Fruit fly (Drosophila melanogaster) whole organism, prepupa: ENCODE data around the gene CCKLR-17D3.

Source experiments
- CG6276 ChIP-seq: fragments of 200-800 bp; sonication (Bioruptor generic); optimal IDR thresholded peaks from 2 replicates; lab custom pipeline; 2017; ENCODE audit warnings: missing biosample characterization, mild to moderate bottlenecking, missing genetic modification characterization
- Hr4 ChIP-seq: fragments of 200-800 bp; sonication (Bioruptor generic); optimal IDR thresholded peaks from 3 replicates; lab custom pipeline; 2016; ENCODE audit warnings: missing biosample characterization, missing genetic modification characterization
- Lpt ChIP-seq: fragments of 200-800 bp; sonication (Bioruptor generic); optimal IDR thresholded peaks from 3 replicates; lab custom pipeline; 2016; ENCODE audit warnings: missing biosample characterization, missing genetic modification characterization
- Sox102F ChIP-seq: fragments of 200-800 bp; sonication (Bioruptor generic); optimal IDR thresholded peaks from 2 replicates; lab custom pipeline; 2016; ENCODE audit warnings: missing biosample characterization, mild to moderate bottlenecking, missing genetic modification characterization
- achi ChIP-seq: fragments of 200-800 bp; sonication (Bioruptor generic); optimal IDR thresholded peaks from 3 replicates; lab custom pipeline; 2016; ENCODE audit warnings: missing biosample characterization, missing genetic modification characterization
- cyc ChIP-seq: fragments of 200-800 bp; sonication (Bioruptor generic); optimal IDR thresholded peaks from 3 replicates; lab custom pipeline; 2016; ENCODE audit warnings: missing biosample characterization, missing genetic modification characterization
- fd59A ChIP-seq: fragments of 200-800 bp; sonication (Bioruptor generic); optimal IDR thresholded peaks from 2 replicates; lab custom pipeline; 2017; ENCODE audit warnings: missing biosample characterization, mild to moderate bottlenecking, missing genetic modification characterization, missing genetic modification reagents
- fd85E ChIP-seq: fragments of 200-800 bp; sonication (Bioruptor generic); optimal IDR thresholded peaks from 3 replicates; lab custom pipeline; 2016; ENCODE audit warnings: missing biosample characterization, missing genetic modification characterization
- fkh ChIP-seq: fragments of 200-800 bp; sonication (Bioruptor generic); optimal IDR thresholded peaks from 3 replicates; lab custom pipeline; 2017; ENCODE audit warnings: missing biosample characterization, mild to moderate bottlenecking, missing genetic modification characterization, moderate library complexity
- salr ChIP-seq, 2 experiments: fragments of 200-800 bp; sonication (Bioruptor generic); optimal IDR thresholded peaks; 3 replicates each; lab custom pipeline; 2016 to 2018; ENCODE audit warnings: missing biosample characterization in 2 of 2, missing genetic modification characterization in 2 of 2, mild to moderate bottlenecking in 1 of 2

DNA sequence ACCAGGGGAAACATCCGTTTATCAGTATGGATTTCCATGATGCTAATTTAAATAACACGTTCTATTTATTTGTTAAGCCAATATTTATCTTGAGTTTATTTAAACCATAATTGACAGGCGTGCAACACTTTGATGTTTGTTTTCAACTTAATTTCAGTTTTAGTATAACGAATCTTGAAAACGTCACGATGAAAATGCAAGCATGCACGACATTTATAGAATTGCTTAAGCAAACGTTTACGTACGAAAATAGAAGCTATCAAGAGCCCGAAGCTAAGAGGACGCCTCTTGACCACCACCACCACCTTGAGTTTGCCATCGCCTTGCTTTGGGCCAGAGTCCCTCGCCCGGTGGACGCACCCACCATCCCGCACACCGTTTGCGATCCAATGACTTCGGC, 2.5 kb downstream of the CCKLR-17D3 start:
- no peak for TF ChIP-seq fd59A
- TF ChIP-seq cyc (GFP tag; lab: Kevin White, UChicago): no peak
- TF ChIP-seq CG6276 (GFP tag; lab: Kevin White, UChicago): no peak
- no peak for TF ChIP-seq fkh (GFP tag; lab: Kevin White, UChicago)
- no peak for TF ChIP-seq Lpt
- TF ChIP-seq Sox102F (GFP tag; lab: Kevin White, UChicago): no peak
- no peak for TF ChIP-seq salr (GFP tag; optimal IDR thresholded peaks at IDR 0.05; lab: Kevin White, UChicago)
- no peak for TF ChIP-seq fd85E
- TF ChIP-seq Hr4 (GFP tag; lab: Kevin White, UChicago): no peak
- no peak for TF ChIP-seq achi (GFP tag; lab: Kevin White, UChicago)
